Fruit fly (Drosophila melanogaster) whole organism, adult: ENCODE results near the gene Plp.

Experiments
- tj ChIP-seq: fragments of 200-800 bp; sonication (Bioruptor generic); optimal IDR thresholded peaks from 3 replicates; lab custom pipeline; 2017; ENCODE audit warnings: missing biosample characterization, mild to moderate bottlenecking, missing genetic modification characterization, moderate library complexity
- toe ChIP-seq: fragments of 200-800 bp; sonication (Bioruptor generic); optimal IDR thresholded peaks from 2 replicates; lab custom pipeline; 2016; ENCODE audit warnings: missing biosample characterization, missing genetic modification characterization

- TF ChIP-seq tj (GFP tag; lab: Kevin White, UChicago): no peak
- no peak for TF ChIP-seq toe
These were observed 8.3 kb upstream of the Plp start for dm6 chr3L:15102669-15103309.
